Fruit fly (Drosophila melanogaster): ENCODE measurements around the gene Wnt4.
A peak's percentile ranks its signal among the peaks of the same experiment; 100 is the strongest.

The Wnt4 gene

DNA sequence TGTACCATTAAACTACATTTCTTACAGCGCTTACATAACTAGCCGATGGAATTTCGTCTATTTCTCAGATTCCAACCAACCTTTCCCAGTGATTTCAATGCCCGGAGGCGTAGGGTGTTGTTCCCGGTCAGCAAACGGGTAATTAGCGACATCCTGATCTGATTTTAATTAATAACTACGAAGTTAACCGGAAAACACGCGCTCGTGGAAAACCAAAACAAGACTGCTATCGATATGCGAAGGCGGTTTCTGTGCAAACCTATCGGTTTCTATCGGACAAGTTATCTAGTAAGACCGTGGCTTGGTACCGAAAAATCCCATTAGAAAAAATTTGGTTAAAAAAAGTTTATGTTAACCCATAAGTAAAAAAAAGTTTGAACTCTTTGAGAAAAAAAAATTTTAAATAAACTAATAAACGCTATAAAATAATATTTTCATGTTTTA lies 54.1 kb downstream of the Wnt4 start, which contains the start of gene mEFG1 (continued):
- TF ChIP-seq tin (GFP tag; optimal IDR thresholded peaks at IDR 0.05) (no peak), Ets97D (GFP tag; optimal IDR thresholded peaks at IDR 0.05) (peak; percentile 14), kni (GFP tag; optimal IDR thresholded peaks at IDR 0.05) (no peak), CG4328 (GFP tag; optimal IDR thresholded peaks at IDR 0.05) (no peak), ranshi (GFP tag; IDR thresholded peaks at IDR 0.05) (no peak), Sox100B (GFP tag; optimal IDR thresholded peaks at IDR 0.05) (peak; percentile 14), CG10366 (GFP tag; IDR thresholded peaks at IDR 0.05) (no peak), twi (tag; optimal IDR thresholded peaks at IDR 0.05) (no peak), CG2120 (GFP tag; optimal IDR thresholded peaks at IDR 0.05) (peak; percentile 8), vnd (GFP tag; IDR thresholded peaks at IDR 0.05; ENCODE audit: partially characterized antibody) (peak; percentile 67), crp (GFP tag; optimal IDR thresholded peaks at IDR 0.05) (no peak), B-H2 (GFP tag; optimal IDR thresholded peaks at IDR 0.05) (no peak), nerfin-2 (GFP tag; IDR thresholded peaks at IDR 0.05; ENCODE audit: partially characterized antibody) (peak; percentile 55; the same call in 1 of the 2 replicates), E2f2 (GFP tag; IDR thresholded peaks at IDR 0.05) (peak; percentile 76), CG12071 (GFP tag; optimal IDR thresholded peaks at IDR 0.05) (no peak), HHEX (GFP tag; optimal IDR thresholded peaks at IDR 0.05) (no peak), fd3F (GFP tag; optimal IDR thresholded peaks at IDR 0.05) (no peak), mam (GFP tag; optimal IDR thresholded peaks at IDR 0.05) (no peak), trem (tag; optimal IDR thresholded peaks at IDR 0.05) (peak; percentile 25), wek (GFP tag; optimal IDR thresholded peaks at IDR 0.05) (no peak), CG17328 (GFP tag; IDR thresholded peaks at IDR 0.05) (no peak), MESR4 (GFP tag; optimal IDR thresholded peaks at IDR 0.05) (peak; percentile 35), fd96Cb (tag; optimal IDR thresholded peaks at IDR 0.05) (no peak), CG14441 (GFP tag; IDR thresholded peaks at IDR 0.05) (no peak), fru (optimal IDR thresholded peaks at IDR 0.05) (no peak), Taf1 (GFP tag; IDR thresholded peaks at IDR 0.05) (no peak), CG10959 (GFP tag; IDR thresholded peaks at IDR 0.05) (no peak), cato (GFP tag; optimal IDR thresholded peaks at IDR 0.05; ENCODE audit: borderline replicate concordance) (no peak), pros (GFP tag; optimal IDR thresholded peaks at IDR 0.05) (no peak), CG17568 (GFP tag; optimal IDR thresholded peaks at IDR 0.05) (no peak), zen (tag; optimal IDR thresholded peaks at IDR 0.05) (peak; percentile 16), Xrp1 (GFP tag; IDR thresholded peaks at IDR 0.05) (peak; percentile 12; the same call in 1 of the 2 replicates), salm (tag; optimal IDR thresholded peaks at IDR 0.05) (no peak), fd64A (GFP tag; optimal IDR thresholded peaks at IDR 0.05) (no peak), tup (GFP tag; optimal IDR thresholded peaks at IDR 0.05) (no peak), pum (GFP tag; optimal IDR thresholded peaks at IDR 0.05) (no peak), NC2α (GFP tag; optimal IDR thresholded peaks at IDR 0.05) (no peak), CG11398 (GFP tag; optimal IDR thresholded peaks at IDR 0.05) (no peak), CG10267 (tag; optimal IDR thresholded peaks at IDR 0.05) (peak; percentile 49), eyg (GFP tag; optimal IDR thresholded peaks at IDR 0.05) (no peak), CG9932 (GFP tag; IDR thresholded peaks at IDR 0.05) (no peak), Blimp-1 (GFP tag; optimal IDR thresholded peaks at IDR 0.05) (no peak), CG11093 (GFP tag; IDR thresholded peaks at IDR 0.05) (no peak), lola (GFP tag; optimal IDR thresholded peaks at IDR 0.05) (no peak), vvl (GFP tag; IDR thresholded peaks at IDR 0.05) (no peak), HLHmδ (GFP tag; optimal IDR thresholded peaks at IDR 0.05) (no peak), CG1529 (GFP tag; optimal IDR thresholded peaks at IDR 0.05) (no peak), gem (tag; optimal IDR thresholded peaks at IDR 0.05) (no peak), rib (GFP tag; IDR thresholded peaks at IDR 0.05) (no peak), Dfd (GFP tag; optimal IDR thresholded peaks at IDR 0.05) (no peak)

All from whole organism, embryonic.